Fruit fly (Drosophila melanogaster) Kc167 (cell line): ENCODE data around the gene CG4982.

Experiments
- Myc ChIP-seq: fragments of >200 bp; optimal IDR thresholded peaks from 2 replicates; lab custom pipeline; 2017; ENCODE audit warnings: missing external identifiers
- Sin3A ChIP-seq: fragments of >200 bp; optimal IDR thresholded peaks from 2 replicates; lab custom pipeline; 2018; ENCODE audit warnings: missing external identifiers
- h ChIP-seq: fragments of >200 bp; optimal IDR thresholded peaks from 3 replicates; lab custom pipeline; 2018; ENCODE audit warnings: missing external identifiers
- insv ChIP-seq: fragments of >200 bp; optimal IDR thresholded peaks from 3 replicates; lab custom pipeline; 2018; ENCODE audit warnings: missing external identifiers
- psq ChIP-seq: fragments of >200 bp; optimal IDR thresholded peaks from 2 replicates; lab custom pipeline; 2017; ENCODE audit warnings: missing external identifiers
- ttk ChIP-seq: sonication (Bioruptor generic); optimal IDR thresholded peaks from 2 replicates; lab custom pipeline; 2017; ENCODE audit warnings: missing external identifiers

dm6 chr3L:16275391-16276017, 25.7 kb upstream of the CG4982 start:
- no peak for TF ChIP-seq Myc (lab: Kevin White, UChicago)
- no peak for TF ChIP-seq h (lab: Kevin White, UChicago)
- TF ChIP-seq Sin3A (lab: Kevin White, UChicago), result no peak
- no peak for TF ChIP-seq insv
- no peak for TF ChIP-seq psq (lab: Kevin White, UChicago)
- no peak for TF ChIP-seq ttk (lab: Kevin White, UChicago)
